Fruit fly (Drosophila melanogaster) whole organism: ENCODE results near the gene CG42727.

Experiments
- CG8478 ChIP-seq: fragments of >200 bp; optimal IDR thresholded peaks from 2 replicates; lab custom pipeline; 2018; ENCODE audit warnings: inconsistent platforms
- Dll ChIP-seq: fragments of >200 bp; optimal IDR thresholded peaks from 2 replicates; lab custom pipeline; 2017
- EcR ChIP-seq, 2 experiments: fragments of >200 bp; optimal IDR thresholded peaks; 2 replicates each; lab custom pipeline; 2017; ENCODE audit warnings: missing biosample characterization in 2 of 2, missing genetic modification characterization in 2 of 2, missing genetic modification reagents in 2 of 2
- pan ChIP-seq: fragments of >200 bp; optimal IDR thresholded peaks from 2 replicates; lab custom pipeline; 2017
- psq ChIP-seq: fragments of >200 bp; optimal IDR thresholded peaks from 2 replicates; lab custom pipeline; 2017
- usp ChIP-seq: fragments of >200 bp; optimal IDR thresholded peaks from 2 replicates; lab custom pipeline; 2017; ENCODE audit warnings: missing biosample characterization, missing genetic modification characterization, mixed read lengths

- TF ChIP-seq usp (GFP tag; lab: Kevin White, UChicago) (no peak), psq (no peak), CG8478 (lab: Kevin White, UChicago) (no peak), EcR (GFP tag; optimal IDR thresholded peaks at IDR 0.05; lab: Kevin White, UChicago) (no peak), Dll (lab: Kevin White, UChicago) (no peak), pan (lab: Kevin White, UChicago) (no peak)
These were observed 24.0 kb downstream of the CG42727 start, which contains the start of the genes Ccm3 and CG6136 for dm6 chr3R:15371833-15372232.
